Fruit fly (Drosophila melanogaster) whole organism, embryonic: ENCODE data around the gene ich.

ENCODE experiments used
- Atf-2 ChIP-seq: fragments of 200-800 bp; sonication (Bioruptor generic); optimal IDR thresholded peaks from 2 replicates; lab custom pipeline; 2016; ENCODE audit warnings: missing biosample characterization, missing genetic modification characterization
- CG11723 ChIP-seq: fragments of 200-800 bp; sonication (Bioruptor generic); optimal IDR thresholded peaks from 2 replicates; lab custom pipeline; 2017; ENCODE audit warnings: missing biosample characterization, mild to moderate bottlenecking, missing genetic modification characterization
- CG12071 ChIP-seq: fragments of 200-800 bp; sonication (Bioruptor generic); optimal IDR thresholded peaks from 3 replicates; lab custom pipeline; 2018; ENCODE audit warnings: missing biosample characterization, mild to moderate bottlenecking, missing genetic modification characterization
- CG12104 ChIP-seq: fragments of 200-800 bp; sonication (Bioruptor generic); optimal IDR thresholded peaks from 3 replicates; lab custom pipeline; 2016; ENCODE audit warnings: missing biosample characterization, missing genetic modification characterization
- CG12219 ChIP-seq: fragments of 200-800 bp; sonication (Bioruptor generic); optimal IDR thresholded peaks from 3 replicates; lab custom pipeline; 2018; ENCODE audit warnings: missing biosample characterization, mild to moderate bottlenecking, missing genetic modification characterization
- CG13624 ChIP-seq: fragments of 200-800 bp; sonication (Bioruptor generic); optimal IDR thresholded peaks from 2 replicates; lab custom pipeline; 2016; ENCODE audit warnings: missing biosample characterization, missing genetic modification characterization
- CG13894 ChIP-seq: fragments of 200-800 bp; sonication (Bioruptor generic); optimal IDR thresholded peaks from 3 replicates; lab custom pipeline; 2018; ENCODE audit warnings: missing biosample characterization, mild to moderate bottlenecking, missing genetic modification characterization, moderate library complexity
- CG16779 ChIP-seq: fragments of 200-800 bp; sonication (Bioruptor generic); IDR thresholded peaks from 2 replicates; pipeline ENCODE4 v1.3.6; 2022; ENCODE audit warnings: missing biosample characterization, missing genetic modification characterization
- CG17802 ChIP-seq: fragments of 200-800 bp; sonication (Bioruptor generic); optimal IDR thresholded peaks from 2 replicates; lab custom pipeline; 2018; ENCODE audit warnings: missing biosample characterization, mild to moderate bottlenecking, missing genetic modification characterization, moderate library complexity
- CG18476 ChIP-seq: fragments of 200-800 bp; sonication (Bioruptor generic); optimal IDR thresholded peaks from 2 replicates; lab custom pipeline; 2016; ENCODE audit warnings: missing biosample characterization, mild to moderate bottlenecking, missing genetic modification characterization
- CG32532 ChIP-seq: fragments of 200-800 bp; sonication (Bioruptor generic); IDR thresholded peaks from 2 replicates; pipeline ENCODE4 v1.3.6; 2022; ENCODE audit warnings: missing biosample characterization, missing genetic modification characterization
- CG34224 ChIP-seq: fragments of 200-800 bp; sonication (Bioruptor generic); IDR thresholded peaks from 3 replicates; pipeline ENCODE4 v1.3.6; 2022; ENCODE audit warnings: missing biosample characterization, missing genetic modification characterization; ENCODE audit not compliant: partially characterized antibody
- CG4360 ChIP-seq: fragments of 200-800 bp; sonication (Bioruptor generic); IDR thresholded peaks from 2 replicates; pipeline ENCODE4 v1.3.6; 2022; ENCODE audit warnings: missing biosample characterization, missing genetic modification characterization
- CG6272 ChIP-seq: fragments of 200-800 bp; sonication (Bioruptor generic); IDR thresholded peaks from 2 replicates; pipeline ENCODE4 v1.3.6; 2022; ENCODE audit warnings: missing biosample characterization, missing genetic modification characterization
- CrebB ChIP-seq: fragments of 200-800 bp; sonication (Bioruptor generic); optimal IDR thresholded peaks from 3 replicates; lab custom pipeline; 2018; ENCODE audit warnings: missing biosample characterization, mild to moderate bottlenecking, missing genetic modification characterization
- Dip2 ChIP-seq: fragments of 200-800 bp; sonication (Bioruptor generic); IDR thresholded peaks from 2 replicates; pipeline ENCODE4 v1.3.6; 2022; ENCODE audit warnings: missing biosample characterization, missing genetic modification characterization
- Dip3 ChIP-seq: fragments of 200-800 bp; sonication (Bioruptor generic); optimal IDR thresholded peaks from 3 replicates; lab custom pipeline; 2016; ENCODE audit warnings: missing biosample characterization, missing genetic modification characterization
- Ets65A ChIP-seq: fragments of 200-800 bp; sonication (Bioruptor generic); peaks from one replicate; lab custom pipeline; 2016; ENCODE audit warnings: missing biosample characterization, missing genetic modification characterization
- Fer3 ChIP-seq: fragments of 200-800 bp; sonication (Bioruptor generic); optimal IDR thresholded peaks from 2 replicates; lab custom pipeline; 2018; ENCODE audit warnings: missing biosample characterization, mild to moderate bottlenecking, missing genetic modification characterization, moderate library complexity
- Gug ChIP-seq: fragments of 200-800 bp; sonication (Bioruptor generic); IDR thresholded peaks from 4 replicates; pipeline ENCODE4 v1.3.6; 2022; ENCODE audit warnings: missing biosample characterization, missing genetic modification characterization
- HmgZ ChIP-seq: fragments of 200-800 bp; sonication (Bioruptor generic); optimal IDR thresholded peaks from 2 replicates; lab custom pipeline; 2018; ENCODE audit warnings: missing biosample characterization, mild to moderate bottlenecking, missing genetic modification characterization
- Hmx ChIP-seq: fragments of 200-800 bp; sonication (Bioruptor generic); optimal IDR thresholded peaks from 2 replicates; lab custom pipeline; 2016; ENCODE audit warnings: missing biosample characterization, missing genetic modification characterization
- Hr51 ChIP-seq, 2 experiments: fragments of 200-800 bp; sonication (Bioruptor generic); optimal IDR thresholded peaks; 2 replicates in 1 of 2; 3 replicates in 1 of 2; lab custom pipeline; 2016 to 2018; ENCODE audit warnings: missing biosample characterization in 2 of 2, missing genetic modification characterization in 2 of 2, mild to moderate bottlenecking in 1 of 2, moderate library complexity in 1 of 2
- Hr78 ChIP-seq, 2 experiments: fragments of 200-800 bp in 1 of 2; fragments of >200 bp in 1 of 2; sonication (Bioruptor generic) in 1 of 2; optimal IDR thresholded peaks; 2 replicates each; lab custom pipeline; 2017 to 2019; ENCODE audit warnings: missing biosample characterization in 2 of 2, missing genetic modification characterization in 2 of 2, mild to moderate bottlenecking in 1 of 2, moderate library complexity in 1 of 2
- Mad ChIP-seq: fragments of 200-800 bp; sonication (Bioruptor generic); optimal IDR thresholded peaks from 2 replicates; lab custom pipeline; 2016; ENCODE audit warnings: missing biosample characterization, missing genetic modification characterization
- NC2α ChIP-seq: fragments of 200-800 bp; sonication (Bioruptor generic); optimal IDR thresholded peaks from 2 replicates; lab custom pipeline; 2016; ENCODE audit warnings: missing biosample characterization, missing genetic modification characterization
- NK7.1 ChIP-seq: fragments of 200-800 bp; sonication (Bioruptor generic); optimal IDR thresholded peaks from 3 replicates; lab custom pipeline; 2016; ENCODE audit warnings: missing biosample characterization, missing genetic modification characterization
- Opbp ChIP-seq: fragments of 200-800 bp; sonication (Bioruptor generic); IDR thresholded peaks from 3 replicates; pipeline ENCODE4 v1.3.6; 2022; ENCODE audit warnings: missing biosample characterization, missing genetic modification characterization; ENCODE audit not compliant: partially characterized antibody
- Sry-δ ChIP-seq: fragments of 200-800 bp; sonication (Bioruptor generic); optimal IDR thresholded peaks from 2 replicates; lab custom pipeline; 2016; ENCODE audit warnings: missing biosample characterization, missing genetic modification characterization
- TFAM ChIP-seq: fragments of 200-800 bp; sonication (Bioruptor generic); optimal IDR thresholded peaks from 2 replicates; lab custom pipeline; 2017; ENCODE audit warnings: missing biosample characterization, missing genetic modification characterization, inconsistent platforms
- Taf1 ChIP-seq: fragments of 200-800 bp; sonication (Bioruptor generic); IDR thresholded peaks from 2 replicates; pipeline ENCODE4 v1.3.6; 2022; ENCODE audit warnings: missing biosample characterization, missing genetic modification characterization
- Usf ChIP-seq: fragments of 200-800 bp; sonication (Bioruptor generic); optimal IDR thresholded peaks from 2 replicates; lab custom pipeline; 2017; ENCODE audit warnings: missing genotype, missing biosample characterization, missing genetic modification characterization
- ab ChIP-seq: fragments of 200-800 bp; sonication (Bioruptor generic); optimal IDR thresholded peaks from 2 replicates; lab custom pipeline; 2016; ENCODE audit warnings: missing biosample characterization, missing genetic modification characterization
- ac ChIP-seq: fragments of 200-800 bp; sonication (Bioruptor generic); optimal IDR thresholded peaks from 3 replicates; lab custom pipeline; 2017; ENCODE audit warnings: missing biosample characterization, mild to moderate bottlenecking, missing genetic modification characterization
- al ChIP-seq: fragments of 200-800 bp; sonication (Bioruptor generic); IDR thresholded peaks from 2 replicates; pipeline ENCODE4 v1.3.6; 2022; ENCODE audit warnings: missing biosample characterization, missing genetic modification characterization
- btn ChIP-seq: fragments of 200-800 bp; sonication (Bioruptor generic); optimal IDR thresholded peaks from 2 replicates; lab custom pipeline; 2016; ENCODE audit warnings: missing biosample characterization, missing genetic modification characterization
- crol ChIP-seq: fragments of 200-800 bp; sonication (Bioruptor generic); IDR thresholded peaks from 2 replicates; pipeline ENCODE4 v1.3.6; 2022; ENCODE audit warnings: missing biosample characterization, missing genetic modification characterization
- dati ChIP-seq: fragments of 200-800 bp; sonication (Bioruptor generic); IDR thresholded peaks from 2 replicates; pipeline ENCODE4 v1.3.6; 2022; ENCODE audit warnings: missing biosample characterization, missing genetic modification characterization
- exex ChIP-seq: fragments of 200-800 bp; sonication (Bioruptor generic); optimal IDR thresholded peaks from 4 replicates; lab custom pipeline; 2018; ENCODE audit warnings: missing biosample characterization, mild to moderate bottlenecking, missing genetic modification characterization, moderate library complexity
- gcm ChIP-seq: fragments of 200-800 bp; sonication (Bioruptor generic); optimal IDR thresholded peaks from 2 replicates; lab custom pipeline; 2019; ENCODE audit warnings: missing biosample characterization, mild to moderate bottlenecking, missing genetic modification characterization, moderate library complexity
- gcm2 ChIP-seq: fragments of 200-800 bp; sonication (Bioruptor generic); optimal IDR thresholded peaks from 2 replicates; lab custom pipeline; 2016; ENCODE audit warnings: missing biosample characterization, missing genetic modification characterization
- gro ChIP-seq: fragments of 200-800 bp; sonication (Bioruptor generic); optimal IDR thresholded peaks from 2 replicates; lab custom pipeline; 2016; ENCODE audit warnings: missing biosample characterization, missing genetic modification characterization
- gt ChIP-seq: fragments of 200-800 bp; sonication (Bioruptor generic); IDR thresholded peaks from 2 replicates; pipeline ENCODE4 v1.3.6; 2022; ENCODE audit warnings: missing biosample characterization, missing genetic modification characterization
- jigr1 ChIP-seq: fragments of 200-800 bp; sonication (Bioruptor generic); IDR thresholded peaks from 3 replicates; pipeline ENCODE4 v1.3.6; 2022; ENCODE audit warnings: missing biosample characterization, missing genetic modification characterization
- nerfin-1 ChIP-seq: fragments of 200-800 bp; sonication (Bioruptor generic); optimal IDR thresholded peaks from 3 replicates; lab custom pipeline; 2019; ENCODE audit warnings: missing biosample characterization, mild to moderate bottlenecking, missing genetic modification characterization, moderate library complexity
- nom ChIP-seq: fragments of 200-800 bp; sonication (Bioruptor generic); optimal IDR thresholded peaks from 2 replicates; lab custom pipeline; 2017; ENCODE audit warnings: missing biosample characterization, missing genetic modification characterization, mild to moderate bottlenecking, moderate library complexity, missing genetic modification reagents
- oc ChIP-seq: fragments of 200-800 bp; sonication (Bioruptor generic); optimal IDR thresholded peaks from 2 replicates; lab custom pipeline; 2018; ENCODE audit warnings: missing biosample characterization, mild to moderate bottlenecking, missing genetic modification characterization, moderate library complexity
- pita ChIP-seq: fragments of 200-800 bp; sonication (Bioruptor generic); optimal IDR thresholded peaks from 2 replicates; lab custom pipeline; 2017; ENCODE audit warnings: missing biosample characterization, mild to moderate bottlenecking, missing genetic modification characterization
- prd ChIP-seq, 3 experiments: fragments of >200 bp in 2 of 3; fragments of 200-800 bp in 1 of 3; sonication (Bioruptor generic) in 1 of 3; optimal IDR thresholded peaks in 2 of 3; IDR thresholded peaks in 1 of 3; 2 replicates in 2 of 3; 3 replicates in 1 of 3; pipeline versions ENCODE4 v1.3.6 to Lab custom; 2017 to 2022; ENCODE audit warnings: missing biosample characterization in 1 of 3, missing genetic modification characterization in 1 of 3
- rib ChIP-seq: fragments of 200-800 bp; sonication (Bioruptor generic); IDR thresholded peaks from 2 replicates; pipeline ENCODE4 v1.3.6; 2022; ENCODE audit warnings: missing biosample characterization, missing genetic modification characterization
- unc-4 ChIP-seq: fragments of 200-800 bp; sonication (Bioruptor generic); IDR thresholded peaks from 2 replicates; pipeline ENCODE4 v1.3.6; 2022; ENCODE audit warnings: missing biosample characterization, missing genetic modification characterization; ENCODE audit not compliant: partially characterized antibody

The ich gene

dm6 chr3R:8980776-8981165 lies 17.9 kb upstream of the ich start, which contains the start of gene CAHbeta (continued):
- TF ChIP-seq HmgZ (tag; lab: Kevin White, UChicago) (peak; percentile 38), Hmx (GFP tag; lab: Kevin White, UChicago) (no peak), CG34224 (GFP tag; lab: Robert Waterston, UW) (peak; percentile 21; the same call in 1 of the 3 replicates), Gug (GFP tag; lab: Robert Waterston, UW) (no peak), nom (GFP tag; lab: Kevin White, UChicago) (no peak), unc-4 (GFP tag; lab: Robert Waterston, UW) (0 out of 2 replicates have a peak, but pooled peaks have one; percentile 7), gt (GFP tag; lab: Robert Waterston, UW) (no peak), nerfin-1 (no peak), Dip3 (GFP tag; lab: Kevin White, UChicago) (no peak), Ets65A (GFP tag; lab: Kevin White, UChicago) (no peak), rib (0 out of 2 replicates have a peak, but pooled peaks have one; percentile 35), prd (optimal IDR thresholded peaks at IDR 0.05; lab: Kevin White, UChicago) (no peak), prd (GFP tag; IDR thresholded peaks at IDR 0.05; lab: Robert Waterston, UW) (no peak), CG4360 (GFP tag; lab: Robert Waterston, UW) (no peak), CG12104 (no peak), CG6272 (GFP tag; lab: Robert Waterston, UW) (no peak), NC2α (GFP tag; lab: Kevin White, UChicago) (no peak), Fer3 (no peak), al (no peak), Usf (GFP tag; lab: Kevin White, UChicago) (no peak), CG17802 (tag; lab: Kevin White, UChicago) (no peak), Opbp (no peak), ac (GFP tag; lab: Kevin White, UChicago) (no peak), Taf1 (GFP tag; lab: Robert Waterston, UW) (no peak), CG12219 (GFP tag; lab: Kevin White, UChicago) (peak; percentile 6), NK7.1 (no peak), gcm2 (GFP tag; lab: Kevin White, UChicago) (no peak), CG13624 (peak; percentile 31), CrebB (no peak), TFAM (no peak), Hr78 (GFP tag; optimal IDR thresholded peaks at IDR 0.05; lab: Kevin White, UChicago) (peak in 1 of 2 experiments; percentile 73), Atf-2 (GFP tag; lab: Kevin White, UChicago) (no peak), Hr51 (GFP tag; optimal IDR thresholded peaks at IDR 0.05; lab: Kevin White, UChicago) (peak in 1 of 2 experiments; percentile 13), CG13894 (tag; lab: Kevin White, UChicago) (no peak), btn (GFP tag; lab: Kevin White, UChicago) (no peak), CG18476 (no peak), ab (no peak), CG16779 (no peak), CG32532 (GFP tag; lab: Robert Waterston, UW) (peak; percentile 36; the same call in 1 of the 2 replicates), dati (no peak), jigr1 (GFP tag; lab: Robert Waterston, UW) (no peak), CG11723 (GFP tag; lab: Kevin White, UChicago) (no peak), gcm (no peak), CG12071 (GFP tag; lab: Kevin White, UChicago) (peak; percentile 58), oc (tag; lab: Kevin White, UChicago) (no peak), Dip2 (no peak), Mad (GFP tag; lab: Kevin White, UChicago) (no peak), exex (tag; lab: Kevin White, UChicago) (peak; percentile 17), gro (peak; percentile 36), pita (GFP tag; lab: Kevin White, UChicago) (no peak), crol (GFP tag; lab: Robert Waterston, UW) (no peak), Sry-δ (no peak)
